Worm (Caenorhabditis elegans) whole organism, L2 larva: Measurements from ENCODE around the gene T28D6.3.

Source experiments
- C34F6.9 ChIP-seq: fragments of 150-350 bp; optimal IDR thresholded peaks from 2 replicates; lab custom pipeline; 2014; ENCODE audit warnings: missing biosample characterization, missing genetic modification characterization
- F13H6.1 ChIP-seq: sonication (generic microtip); optimal IDR thresholded peaks from 2 replicates; lab custom pipeline; 2016; ENCODE audit warnings: missing genetic modification characterization, missing compliant biosample characterization
- R02D3.7 ChIP-seq: fragments of 150-350 bp; optimal IDR thresholded peaks from 2 replicates; lab custom pipeline; 2014; ENCODE audit warnings: missing biosample characterization, missing genetic modification characterization
- Y55F3AM.14 ChIP-seq: fragments of 200-800 bp; sonication (Bioruptor generic); optimal IDR thresholded peaks from 2 replicates; lab custom pipeline; 2018; ENCODE audit warnings: mild to moderate bottlenecking, missing genetic modification characterization, missing compliant biosample characterization
- ZK546.5 ChIP-seq: sonication (generic microtip); optimal IDR thresholded peaks from 2 replicates; lab custom pipeline; 2017; ENCODE audit warnings: missing biosample characterization, missing genetic modification characterization
- aly-2 ChIP-seq: fragments of 150-350 bp; optimal IDR thresholded peaks from 2 replicates; lab custom pipeline; 2014; ENCODE audit warnings: missing biosample characterization, missing genetic modification characterization
- ama-1 ChIP-seq: fragments of 150-350 bp; optimal IDR thresholded peaks from 2 replicates; lab custom pipeline; 2018; ENCODE audit warnings: inconsistent platforms
- blmp-1 ChIP-seq: sonication (generic microtip); optimal IDR thresholded peaks from 2 replicates; lab custom pipeline; 2017; ENCODE audit warnings: missing genetic modification characterization, mild to moderate bottlenecking, missing compliant biosample characterization, antibody characterized with exemption, moderate library complexity; ENCODE audit not compliant: insufficient read depth
- ceh-16 ChIP-seq: fragments of 150-350 bp; optimal IDR thresholded peaks from 2 replicates; lab custom pipeline; 2014; ENCODE audit warnings: missing biosample characterization, missing genetic modification characterization
- ceh-82 ChIP-seq: fragments of 150-350 bp; optimal IDR thresholded peaks from 2 replicates; lab custom pipeline; 2014; ENCODE audit warnings: missing biosample characterization, missing genetic modification characterization
- crh-2 ChIP-seq: sonication (generic microtip); optimal IDR thresholded peaks from 2 replicates; lab custom pipeline; 2017; ENCODE audit warnings: missing biosample characterization, missing genetic modification characterization
- dmd-4 ChIP-seq: sonication (generic microtip); optimal IDR thresholded peaks from 2 replicates; lab custom pipeline; 2017; ENCODE audit warnings: missing biosample characterization, missing genetic modification characterization
- egl-27 ChIP-seq: sonication (generic microtip); optimal IDR thresholded peaks from 3 replicates; lab custom pipeline; 2017; ENCODE audit warnings: missing biosample characterization, missing genetic modification reagents, missing genetic modification characterization
- elt-1 ChIP-seq: fragments of 150-350 bp; optimal IDR thresholded peaks from 2 replicates; lab custom pipeline; 2014; ENCODE audit warnings: missing biosample characterization, missing genetic modification characterization
- fos-1 ChIP-seq: fragments of 150-350 bp; optimal IDR thresholded peaks from 2 replicates; lab custom pipeline; 2014; ENCODE audit warnings: missing biosample characterization, missing genetic modification characterization
- gmeb-1 ChIP-seq: fragments of 150-350 bp; optimal IDR thresholded peaks from 2 replicates; lab custom pipeline; 2014; ENCODE audit warnings: missing biosample characterization, missing genetic modification characterization
- lin-11 ChIP-seq: fragments of 150-350 bp; sonication (generic microtip); optimal IDR thresholded peaks from 2 replicates; lab custom pipeline; 2014; ENCODE audit warnings: missing biosample characterization, missing genetic modification characterization, inconsistent platforms, mixed read lengths
- lin-13 ChIP-seq: fragments of 150-350 bp; optimal IDR thresholded peaks from 2 replicates; lab custom pipeline; 2014; ENCODE audit warnings: missing biosample characterization, missing genetic modification reagents, missing genetic modification characterization
- lin-39 ChIP-seq: fragments of 150-350 bp; optimal IDR thresholded peaks from 2 replicates; lab custom pipeline; 2014; ENCODE audit warnings: missing biosample characterization, missing genetic modification reagents, missing genetic modification characterization
- lsy-2 ChIP-seq, 2 experiments: fragments of 150-350 bp in 1 of 2; sonication (generic microtip) in 1 of 2; optimal IDR thresholded peaks; 2 replicates each; lab custom pipeline; 2014 to 2017; ENCODE audit warnings: missing biosample characterization in 2 of 2, missing genetic modification characterization in 2 of 2
- mab-5 ChIP-seq: fragments of 150-350 bp; optimal IDR thresholded peaks from 2 replicates; lab custom pipeline; 2014; ENCODE audit warnings: missing biosample characterization, missing genetic modification characterization
- mbf-1 ChIP-seq: sonication (generic microtip); optimal IDR thresholded peaks from 2 replicates; lab custom pipeline; 2017; ENCODE audit warnings: missing biosample characterization, missing genetic modification characterization
- mdl-1 ChIP-seq, 2 experiments: fragments of 150-350 bp in 1 of 2; sonication (generic microtip) in 1 of 2; optimal IDR thresholded peaks; 2 replicates each; lab custom pipeline; 2017; ENCODE audit warnings: missing biosample characterization in 2 of 2, missing genetic modification characterization in 2 of 2
- nhr-10 ChIP-seq: sonication (generic microtip); optimal IDR thresholded peaks from 2 replicates; lab custom pipeline; 2017; ENCODE audit warnings: missing biosample characterization, missing genetic modification characterization
- nhr-11 ChIP-seq: fragments of 150-350 bp; optimal IDR thresholded peaks from 2 replicates; lab custom pipeline; 2014; ENCODE audit warnings: missing biosample characterization, missing genetic modification characterization
- nhr-12 ChIP-seq: fragments of 150-350 bp; optimal IDR thresholded peaks from 2 replicates; lab custom pipeline; 2014; ENCODE audit warnings: missing biosample characterization, missing genetic modification characterization
- nhr-129 ChIP-seq: fragments of 150-350 bp; optimal IDR thresholded peaks from 2 replicates; lab custom pipeline; 2014; ENCODE audit warnings: missing biosample characterization, missing genetic modification characterization
- nhr-237 ChIP-seq: fragments of 150-350 bp; optimal IDR thresholded peaks from 2 replicates; lab custom pipeline; 2014; ENCODE audit warnings: missing biosample characterization, missing genetic modification characterization
- nhr-25 ChIP-seq: fragments of 150-350 bp; sonication (generic microtip); optimal IDR thresholded peaks from 3 replicates; lab custom pipeline; 2014; ENCODE audit warnings: missing biosample characterization, missing genetic modification characterization
- nhr-77 ChIP-seq: fragments of 150-350 bp; optimal IDR thresholded peaks from 2 replicates; lab custom pipeline; 2014; ENCODE audit warnings: missing biosample characterization, missing genetic modification characterization
- peb-1 ChIP-seq: fragments of 150-350 bp; optimal IDR thresholded peaks from 2 replicates; lab custom pipeline; 2014; ENCODE audit warnings: missing biosample characterization, missing genetic modification characterization
- sem-4 ChIP-seq: fragments of 150-350 bp; optimal IDR thresholded peaks from 2 replicates; lab custom pipeline; 2014; ENCODE audit warnings: missing biosample characterization, missing genetic modification reagents, missing genetic modification characterization
- skn-1 ChIP-seq: sonication (generic microtip); optimal IDR thresholded peaks from 2 replicates; lab custom pipeline; 2017; ENCODE audit warnings: missing biosample characterization, missing genetic modification characterization
- sma-3 ChIP-seq: sonication (generic microtip); optimal IDR thresholded peaks from 2 replicates; lab custom pipeline; 2016; ENCODE audit warnings: missing genetic modification reagents, missing genetic modification characterization, missing compliant biosample characterization
- sma-9 ChIP-seq, 2 experiments: fragments of 150-350 bp in 1 of 2; sonication (generic microtip) in 1 of 2; optimal IDR thresholded peaks; 2 replicates each; lab custom pipeline; 2014 to 2016; ENCODE audit warnings: missing genetic modification characterization in 2 of 2, mild to moderate bottlenecking in 1 of 2, missing biosample characterization in 1 of 2, missing compliant biosample characterization in 1 of 2, missing genetic modification reagents in 1 of 2, moderate library complexity in 1 of 2
- snpc-4 ChIP-seq: fragments of 150-350 bp; optimal IDR thresholded peaks from 2 replicates; lab custom pipeline; 2014; ENCODE audit warnings: missing biosample characterization, missing genetic modification characterization
- unc-39 ChIP-seq: fragments of 150-350 bp; optimal IDR thresholded peaks from 2 replicates; lab custom pipeline; 2014; ENCODE audit warnings: missing biosample characterization, missing genetic modification characterization
- unc-55 ChIP-seq: fragments of 150-350 bp; sonication (generic microtip); optimal IDR thresholded peaks from 3 replicates; lab custom pipeline; 2014; ENCODE audit warnings: missing biosample characterization, missing genetic modification reagents, missing genetic modification characterization
- unc-62 ChIP-seq: fragments of 150-350 bp; optimal IDR thresholded peaks from 2 replicates; lab custom pipeline; 2014; ENCODE audit warnings: missing biosample characterization, missing genetic modification reagents, missing genetic modification characterization
- zag-1 ChIP-seq: fragments of 150-350 bp; optimal IDR thresholded peaks from 2 replicates; lab custom pipeline; 2014; ENCODE audit warnings: missing biosample characterization, missing genetic modification characterization
- ztf-4 ChIP-seq: fragments of 150-350 bp; optimal IDR thresholded peaks from 2 replicates; lab custom pipeline; 2014; ENCODE audit warnings: missing biosample characterization, missing genetic modification characterization

The T28D6.3 gene

DNA sequence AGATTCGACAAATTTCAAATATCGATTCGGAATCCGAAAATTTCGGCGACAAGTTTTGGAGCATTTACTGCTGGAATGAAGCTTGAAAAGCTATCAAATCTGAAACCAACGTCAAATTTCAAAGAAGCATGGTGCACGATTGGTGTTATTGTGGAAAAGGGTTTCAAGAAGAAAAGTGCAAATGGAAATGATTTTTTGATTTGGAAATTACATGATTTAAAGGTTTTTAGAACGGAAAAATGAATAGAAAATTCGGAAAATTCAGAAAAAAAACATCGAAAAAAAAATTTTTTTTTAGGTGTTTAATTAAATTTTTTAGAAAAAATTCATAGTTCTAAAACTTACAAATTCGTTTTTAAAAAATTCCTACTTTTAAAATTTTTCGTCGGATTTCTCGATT lies 48.4 kb upstream of the T28D6.3 start, which contains the start of gene teg-1:
Gene teg-1 (minus strand): TSS at position 101 of the 400 bp plus-strand sequence.
- no peak for TF ChIP-seq ama-1 (lab: Kevin White, UChicago)
- TF ChIP-seq elt-1 (tag; lab: Kevin White, UChicago) = no peak
- no peak for TF ChIP-seq snpc-4 (tag; lab: Kevin White, UChicago)
- TF ChIP-seq R02D3.7 = no peak
- no peak for TF ChIP-seq unc-62 (GFP tag; lab: Kevin White, UChicago)
- TF ChIP-seq lin-11 (tag; lab: Kevin White, UChicago) = no peak

ce11 chrIII:11324093-11324492 lies 42.5 kb upstream of the T28D6.3 start:
- TF ChIP-seq nhr-77 (tag; lab: Kevin White, UChicago) (no peak), egl-27 (tag; lab: Kevin White, UChicago) (no peak), unc-55 (GFP tag; lab: Kevin White, UChicago) (no peak), Y55F3AM.14 (GFP tag; lab: Kevin White, UChicago) (no peak), ceh-82 (tag; lab: Kevin White, UChicago) (no peak), peb-1 (tag; lab: Kevin White, UChicago) (no peak)

- no peak for TF ChIP-seq mdl-1 (tag; optimal IDR thresholded peaks at IDR 0.05; lab: Kevin White, UChicago)
- TF ChIP-seq blmp-1 (tag; lab: Kevin White, UChicago) = no peak
- TF ChIP-seq R02D3.7 = no peak
- TF ChIP-seq nhr-129 (tag; lab: Kevin White, UChicago) = no peak
- no peak for TF ChIP-seq unc-39 (tag; lab: Kevin White, UChicago)
- peak; percentile 70 for TF ChIP-seq unc-55 (GFP tag; lab: Kevin White, UChicago)
- no peak for TF ChIP-seq elt-1 (tag; lab: Kevin White, UChicago)
- TF ChIP-seq, all 48 proteins: peak for 1
These were observed 34.3 kb upstream of the T28D6.3 start for ce11 chrIII:11332306-11332705.

ce11 chrIII:11333032-11333732 lies 33.4 kb upstream of the T28D6.3 start, which contains the start of gene T28D6.5:
T28D6.5 (plus strand) TSS chrIII:11333682.
- TF ChIP-seq nhr-129 (tag; lab: Kevin White, UChicago) (no peak), zag-1 (peak; percentile 8)

DNA sequence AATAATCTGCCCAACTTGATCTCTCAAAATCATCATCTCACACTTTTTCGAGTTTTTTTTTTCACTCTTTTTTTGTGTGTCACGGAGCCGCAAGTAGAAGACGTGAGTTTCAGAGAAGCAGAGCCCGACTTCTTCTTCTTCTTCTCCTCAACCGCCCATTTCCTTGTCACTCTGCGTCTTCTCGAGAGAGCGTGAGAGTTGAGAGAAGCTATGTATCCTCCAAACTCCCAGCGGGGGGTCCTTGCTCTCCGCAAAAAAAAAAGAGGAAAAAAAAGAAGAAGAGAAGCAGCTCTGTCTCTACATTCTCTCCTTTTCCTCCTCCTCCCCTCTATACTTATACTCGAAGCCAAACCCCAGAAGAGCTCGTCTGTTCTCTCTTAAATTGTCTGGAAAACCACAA lies 32.2 kb upstream of the T28D6.3 start:
- TF ChIP-seq mbf-1 (tag; lab: Kevin White, UChicago) (no peak), unc-62 (GFP tag; lab: Kevin White, UChicago) (no peak), elt-1 (tag; lab: Kevin White, UChicago) (no peak), nhr-77 (tag; lab: Kevin White, UChicago) (no peak), sma-9 (GFP tag; optimal IDR thresholded peaks at IDR 0.05; lab: Kevin White, UChicago) (no peak), sma-9 (tag; optimal IDR thresholded peaks at IDR 0.05; lab: Kevin White, UChicago) (no peak), gmeb-1 (tag; lab: Kevin White, UChicago) (no peak), ceh-82 (tag; lab: Kevin White, UChicago) (no peak), unc-55 (GFP tag; lab: Kevin White, UChicago) (peak; percentile 75), ama-1 (lab: Kevin White, UChicago) (no peak), lin-13 (GFP tag; lab: Kevin White, UChicago) (no peak), peb-1 (tag; lab: Kevin White, UChicago) (no peak), mab-5 (tag; lab: Kevin White, UChicago) (no peak), F13H6.1 (peak; percentile 23), nhr-237 (tag; lab: Kevin White, UChicago) (no peak), lin-11 (tag; lab: Kevin White, UChicago) (no peak), C34F6.9 (tag; lab: Kevin White, UChicago) (peak; percentile 66), Y55F3AM.14 (GFP tag; lab: Kevin White, UChicago) (no peak), sem-4 (tag; lab: Kevin White, UChicago) (peak; percentile 57), blmp-1 (tag; lab: Kevin White, UChicago) (no peak), zag-1 (peak; percentile 43), crh-2 (tag; lab: Kevin White, UChicago) (peak; percentile 18), R02D3.7 (no peak), unc-39 (tag; lab: Kevin White, UChicago) (no peak), ZK546.5 (no peak), nhr-11 (no peak), skn-1 (no peak), dmd-4 (no peak), lin-39 (tag; lab: Kevin White, UChicago) (no peak), nhr-129 (tag; lab: Kevin White, UChicago) (peak; percentile 53), snpc-4 (tag; lab: Kevin White, UChicago) (no peak), fos-1 (tag; lab: Kevin White, UChicago) (no peak), nhr-12 (tag; lab: Kevin White, UChicago) (no peak), aly-2 (tag; lab: Kevin White, UChicago) (no peak), sma-3 (no peak), lsy-2 (tag; optimal IDR thresholded peaks at IDR 0.05; lab: Kevin White, UChicago) (peak in 1 of 2 experiments; percentile 53), egl-27 (tag; lab: Kevin White, UChicago) (no peak), ztf-4 (tag; lab: Kevin White, UChicago) (no peak), nhr-25 (tag; lab: Kevin White, UChicago) (no peak), ceh-16 (tag; lab: Kevin White, UChicago) (no peak), nhr-10 (no peak)
